Fruit fly (Drosophila melanogaster) whole organism, embryonic: ENCODE measurements around the gene CG31287.
A peak's percentile ranks its signal among the peaks of the same experiment; 100 is the strongest.

ENCODE experiments used
- Abd-B ChIP-seq: fragments of 200-800 bp; sonication (Bioruptor generic); optimal IDR thresholded peaks from 2 replicates; lab custom pipeline; 2018; ENCODE audit warnings: missing biosample characterization, mild to moderate bottlenecking, missing genetic modification characterization, moderate library complexity
- Atf-2 ChIP-seq: fragments of 200-800 bp; sonication (Bioruptor generic); optimal IDR thresholded peaks from 2 replicates; lab custom pipeline; 2016; ENCODE audit warnings: missing biosample characterization, missing genetic modification characterization
- BtbVII ChIP-seq: fragments of 200-800 bp; sonication (Bioruptor generic); optimal IDR thresholded peaks from 3 replicates; lab custom pipeline; 2017; ENCODE audit warnings: missing biosample characterization, mild to moderate bottlenecking, missing genetic modification characterization
- CG10543 ChIP-seq: fragments of 200-800 bp; sonication (Bioruptor generic); optimal IDR thresholded peaks from 3 replicates; lab custom pipeline; 2017; ENCODE audit warnings: missing biosample characterization, mild to moderate bottlenecking, missing genetic modification characterization, moderate library complexity
- CG1233 ChIP-seq: fragments of 200-800 bp; sonication (Bioruptor generic); optimal IDR thresholded peaks from 4 replicates; lab custom pipeline; 2018; ENCODE audit warnings: missing biosample characterization, mild to moderate bottlenecking, missing genetic modification characterization
- CG13624 ChIP-seq: fragments of 200-800 bp; sonication (Bioruptor generic); optimal IDR thresholded peaks from 2 replicates; lab custom pipeline; 2016; ENCODE audit warnings: missing biosample characterization, missing genetic modification characterization
- CG14710 ChIP-seq: fragments of 200-800 bp; sonication (Bioruptor generic); optimal IDR thresholded peaks from 3 replicates; lab custom pipeline; 2019; ENCODE audit warnings: missing biosample characterization, mild to moderate bottlenecking, missing genetic modification characterization, moderate library complexity
- CG1529 ChIP-seq: fragments of 200-800 bp; sonication (Bioruptor generic); optimal IDR thresholded peaks from 3 replicates; lab custom pipeline; 2018; ENCODE audit warnings: missing biosample characterization, missing genetic modification characterization
- CG15601 ChIP-seq: fragments of 200-800 bp; sonication (Bioruptor generic); optimal IDR thresholded peaks from 3 replicates; lab custom pipeline; 2019; ENCODE audit warnings: missing biosample characterization, mild to moderate bottlenecking, missing genetic modification characterization, moderate library complexity
- CG17612 ChIP-seq: fragments of 200-800 bp; sonication (Bioruptor generic); IDR thresholded peaks from 2 replicates; pipeline ENCODE4 v1.3.6; 2022; ENCODE audit warnings: missing biosample characterization, missing genetic modification characterization
- CG17912 ChIP-seq: fragments of 200-800 bp; sonication (Bioruptor generic); optimal IDR thresholded peaks from 2 replicates; lab custom pipeline; 2018; ENCODE audit warnings: missing biosample characterization, mild to moderate bottlenecking, missing genetic modification characterization
- CG2116 ChIP-seq: fragments of 200-800 bp; sonication (Bioruptor generic); optimal IDR thresholded peaks from 3 replicates; lab custom pipeline; 2018; ENCODE audit warnings: missing biosample characterization, mild to moderate bottlenecking, missing genetic modification characterization
- CG2875 ChIP-seq: fragments of 200-800 bp; sonication (Bioruptor generic); optimal IDR thresholded peaks from 2 replicates; lab custom pipeline; 2017; ENCODE audit warnings: missing biosample characterization, mild to moderate bottlenecking, missing genetic modification characterization, missing genetic modification reagents
- CG30403 ChIP-seq: fragments of 200-800 bp; sonication (Bioruptor generic); optimal IDR thresholded peaks from 3 replicates; lab custom pipeline; 2016; ENCODE audit warnings: missing biosample characterization, missing genetic modification characterization
- CG32772 ChIP-seq: fragments of 200-800 bp; sonication (Bioruptor generic); IDR thresholded peaks from 2 replicates; pipeline ENCODE4 v1.3.6; 2022; ENCODE audit warnings: missing biosample characterization, missing genetic modification characterization
- CG4617 ChIP-seq: fragments of 200-800 bp; sonication (Bioruptor generic); optimal IDR thresholded peaks from 3 replicates; lab custom pipeline; 2016; ENCODE audit warnings: missing biosample characterization, missing genetic modification characterization, borderline replicate concordance
- CG6765 ChIP-seq: fragments of 200-800 bp; sonication (Bioruptor generic); optimal IDR thresholded peaks from 3 replicates; lab custom pipeline; 2017; ENCODE audit warnings: missing biosample characterization, mild to moderate bottlenecking, missing genetic modification characterization
- CG7271 ChIP-seq: fragments of 200-800 bp; sonication (Bioruptor generic); optimal IDR thresholded peaks from 2 replicates; lab custom pipeline; 2018; ENCODE audit warnings: missing biosample characterization, mild to moderate bottlenecking, missing genetic modification characterization, moderate library complexity
- CG7357 ChIP-seq: fragments of 200-800 bp; sonication (Bioruptor generic); IDR thresholded peaks from 3 replicates; pipeline ENCODE4 v1.3.6; 2022; ENCODE audit warnings: missing biosample characterization, missing genetic modification characterization
- CG8765 ChIP-seq: fragments of 200-800 bp; sonication (Bioruptor generic); IDR thresholded peaks from 2 replicates; pipeline ENCODE4 v1.3.6; 2022; ENCODE audit warnings: missing biosample characterization, missing genetic modification characterization
- CG8944 ChIP-seq: fragments of 200-800 bp; sonication (Bioruptor generic); optimal IDR thresholded peaks from 3 replicates; lab custom pipeline; 2016; ENCODE audit warnings: missing biosample characterization, missing genetic modification characterization
- CG9932 ChIP-seq: fragments of 200-800 bp; sonication (Bioruptor generic); IDR thresholded peaks from 2 replicates; pipeline ENCODE4 v1.3.6; 2022; ENCODE audit warnings: missing biosample characterization, missing genetic modification characterization
- Dp ChIP-seq: fragments of 200-800 bp; sonication (Bioruptor generic); optimal IDR thresholded peaks from 2 replicates; lab custom pipeline; 2018; ENCODE audit warnings: missing biosample characterization, mild to moderate bottlenecking, missing genetic modification characterization, moderate library complexity
- Fer2 ChIP-seq: fragments of 200-800 bp; sonication (Bioruptor generic); optimal IDR thresholded peaks from 2 replicates; lab custom pipeline; 2018; ENCODE audit warnings: missing biosample characterization, mild to moderate bottlenecking, missing genetic modification characterization, moderate library complexity
- HHEX ChIP-seq: fragments of 200-800 bp; sonication (Bioruptor generic); optimal IDR thresholded peaks from 3 replicates; lab custom pipeline; 2017; ENCODE audit warnings: missing biosample characterization, mild to moderate bottlenecking, missing genetic modification characterization, missing genetic modification reagents
- Max ChIP-seq: fragments of 200-800 bp; sonication (Bioruptor generic); optimal IDR thresholded peaks from 2 replicates; lab custom pipeline; 2016; ENCODE audit warnings: missing biosample characterization, mild to moderate bottlenecking, missing genetic modification characterization
- NK7.1 ChIP-seq: fragments of 200-800 bp; sonication (Bioruptor generic); optimal IDR thresholded peaks from 3 replicates; lab custom pipeline; 2016; ENCODE audit warnings: missing biosample characterization, missing genetic modification characterization
- Nf-YA ChIP-seq: fragments of 200-800 bp; sonication (Bioruptor generic); IDR thresholded peaks from 2 replicates; pipeline ENCODE4 v1.3.6; 2022; ENCODE audit warnings: missing biosample characterization, missing genetic modification characterization
- Nf-YB ChIP-seq: fragments of 200-800 bp; sonication (Bioruptor generic); optimal IDR thresholded peaks from 3 replicates; lab custom pipeline; 2019; ENCODE audit warnings: missing biosample characterization, mild to moderate bottlenecking, missing genetic modification characterization, moderate library complexity
- Sox100B ChIP-seq: fragments of 200-800 bp; sonication (Bioruptor generic); optimal IDR thresholded peaks from 3 replicates; lab custom pipeline; 2018; ENCODE audit warnings: missing biosample characterization, mild to moderate bottlenecking, missing genetic modification characterization
- Sry-β ChIP-seq: fragments of 200-800 bp; sonication (Bioruptor generic); optimal IDR thresholded peaks from 2 replicates; lab custom pipeline; 2018; ENCODE audit warnings: missing biosample characterization, mild to moderate bottlenecking, missing genetic modification characterization, moderate library complexity
- Ssrp ChIP-seq: fragments of 200-800 bp; sonication (Bioruptor generic); optimal IDR thresholded peaks from 2 replicates; lab custom pipeline; 2018; ENCODE audit warnings: missing biosample characterization, mild to moderate bottlenecking, missing genetic modification characterization, moderate library complexity
- Tbp ChIP-seq: fragments of >200 bp; optimal IDR thresholded peaks from 2 replicates; lab custom pipeline; 2018; ENCODE audit warnings: missing biosample characterization, missing genetic modification characterization
- Xbp1 ChIP-seq: fragments of 200-800 bp; sonication (Bioruptor generic); optimal IDR thresholded peaks from 3 replicates; lab custom pipeline; 2016; ENCODE audit warnings: missing biosample characterization, mild to moderate bottlenecking, missing genetic modification characterization
- bcd ChIP-seq: fragments of 200-800 bp; sonication (Bioruptor generic); optimal IDR thresholded peaks from 2 replicates; lab custom pipeline; 2017; ENCODE audit warnings: missing biosample characterization, mild to moderate bottlenecking, missing genetic modification characterization
- bsh ChIP-seq, 2 experiments: fragments of 200-800 bp; sonication (Bioruptor generic); optimal IDR thresholded peaks; 2 replicates each; lab custom pipeline; 2017 to 2018; ENCODE audit warnings: mild to moderate bottlenecking in 2 of 2, missing biosample characterization in 2 of 2, missing genetic modification characterization in 2 of 2, moderate library complexity in 1 of 2
- ci ChIP-seq: fragments of 200-800 bp; sonication (Bioruptor generic); IDR thresholded peaks from 3 replicates; pipeline ENCODE4 v1.3.6; 2022; ENCODE audit warnings: missing biosample characterization, missing genetic modification characterization
- ems ChIP-seq: fragments of 200-800 bp; sonication (Bioruptor generic); optimal IDR thresholded peaks from 3 replicates; lab custom pipeline; 2016; ENCODE audit warnings: missing biosample characterization, missing genetic modification characterization
- fd3F ChIP-seq: fragments of 200-800 bp; sonication (Bioruptor generic); optimal IDR thresholded peaks from 2 replicates; lab custom pipeline; 2018; ENCODE audit warnings: missing biosample characterization, mild to moderate bottlenecking, missing genetic modification characterization, moderate library complexity
- gem ChIP-seq: fragments of 200-800 bp; sonication (Bioruptor generic); optimal IDR thresholded peaks from 2 replicates; lab custom pipeline; 2019; ENCODE audit warnings: missing biosample characterization, mild to moderate bottlenecking, missing genetic modification characterization, moderate library complexity
- gsb-n ChIP-seq: fragments of 200-800 bp; sonication (Bioruptor generic); optimal IDR thresholded peaks from 3 replicates; lab custom pipeline; 2018; ENCODE audit warnings: missing biosample characterization, mild to moderate bottlenecking, missing genetic modification characterization
- hkb ChIP-seq, 2 experiments: fragments of 200-800 bp in 1 of 2; fragments of >200 bp in 1 of 2; sonication (Bioruptor generic) in 1 of 2; IDR thresholded peaks in 1 of 2; optimal IDR thresholded peaks in 1 of 2; 2 replicates each; pipeline versions ENCODE4 v1.3.6 to Lab custom; 2017 to 2022; ENCODE audit warnings: missing biosample characterization in 1 of 2, missing genetic modification characterization in 1 of 2
- kni ChIP-seq: fragments of 200-800 bp; sonication (Bioruptor generic); optimal IDR thresholded peaks from 3 replicates; lab custom pipeline; 2017; ENCODE audit warnings: mild to moderate bottlenecking, missing biosample characterization, missing genetic modification reagents, missing genetic modification characterization
- lilli ChIP-seq: fragments of 200-800 bp; sonication (Bioruptor generic); optimal IDR thresholded peaks from 3 replicates; lab custom pipeline; 2016; ENCODE audit warnings: missing biosample characterization, missing genetic modification characterization
- lola ChIP-seq, 3 experiments: fragments of >200 bp in 2 of 3; fragments of 200-800 bp in 1 of 3; sonication (Bioruptor generic) in 1 of 3; optimal IDR thresholded peaks; 2 replicates each; lab custom pipeline; 2017 to 2019; ENCODE audit warnings: missing biosample characterization in 3 of 3, missing genetic modification characterization in 3 of 3, mild to moderate bottlenecking in 1 of 3, moderate library complexity in 1 of 3
- psq ChIP-seq: fragments of 200-800 bp; sonication (Bioruptor generic); optimal IDR thresholded peaks from 2 replicates; lab custom pipeline; 2017; ENCODE audit warnings: missing biosample characterization, missing genetic modification characterization
- sug ChIP-seq: fragments of 200-800 bp; optimal IDR thresholded peaks from 2 replicates; lab custom pipeline; 2019; ENCODE audit warnings: missing biosample characterization, mild to moderate bottlenecking, missing genetic modification characterization, moderate library complexity
- ttk ChIP-seq: fragments of 200-800 bp; sonication (Bioruptor generic); IDR thresholded peaks from 2 replicates; pipeline ENCODE4 v2.1.2; 2022; ENCODE audit warnings: missing biosample characterization, missing genetic modification characterization
- usp ChIP-seq: fragments of >200 bp; optimal IDR thresholded peaks from 2 replicates; lab custom pipeline; 2017; ENCODE audit warnings: missing biosample characterization, missing genetic modification characterization
- zen ChIP-seq: fragments of 200-800 bp; sonication (Bioruptor generic); optimal IDR thresholded peaks from 3 replicates; lab custom pipeline; 2018; ENCODE audit warnings: missing biosample characterization, mild to moderate bottlenecking, missing genetic modification characterization, moderate library complexity

Gene CG31287

DNA sequence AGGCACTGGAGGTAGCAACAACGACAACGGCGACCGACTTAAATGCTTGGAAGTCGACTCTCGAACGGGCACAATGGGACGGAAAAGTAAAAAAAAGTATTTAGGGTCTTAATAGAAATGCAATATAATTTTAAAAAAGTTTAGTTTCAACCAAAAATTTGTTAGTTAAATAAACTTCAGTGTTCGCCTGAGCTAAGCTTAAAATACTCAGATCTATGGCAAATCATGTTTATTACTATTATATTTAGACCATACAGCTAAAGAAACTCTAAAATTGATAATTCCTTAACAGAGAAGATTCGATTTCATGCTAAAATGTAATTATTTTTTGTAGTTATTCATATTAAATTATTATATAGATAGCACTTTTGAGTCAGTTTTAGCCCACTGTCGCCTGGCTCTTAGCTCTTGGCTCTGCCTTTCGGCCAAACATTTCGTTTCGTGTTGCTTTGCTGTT is 50.3 kb downstream of the CG31287 start (continued):
- TF ChIP-seq psq, result peak; percentile 34
- no peak for TF ChIP-seq hkb (optimal IDR thresholded peaks at IDR 0.05; lab: Kevin White, UChicago)
- no peak for TF ChIP-seq hkb (GFP tag; IDR thresholded peaks at IDR 0.05; lab: Robert Waterston, UW)
- TF ChIP-seq bsh (GFP tag; optimal IDR thresholded peaks at IDR 0.05; lab: Kevin White, UChicago), result peak; percentile 24 to 72
- peak; percentile 93 for TF ChIP-seq Sox100B
- peak; percentile 18 for TF ChIP-seq CG4617 (GFP tag; lab: Kevin White, UChicago)
- peak; percentile 59 for TF ChIP-seq Max (GFP tag; lab: Kevin White, UChicago)
- peak; percentile 18 for TF ChIP-seq lilli
- no peak for TF ChIP-seq ci
- TF ChIP-seq CG13624 (GFP tag; lab: Kevin White, UChicago), result no peak
- TF ChIP-seq CG8765 (GFP tag; lab: Robert Waterston, UW), result no peak
- peak; percentile 80 for TF ChIP-seq HHEX (GFP tag; lab: Kevin White, UChicago)
- TF ChIP-seq BtbVII (GFP tag; lab: Kevin White, UChicago), result peak; percentile 86
- TF ChIP-seq CG14710 (tag; lab: Kevin White, UChicago), result peak; percentile 76
- no peak for TF ChIP-seq CG7271 (tag; lab: Kevin White, UChicago)
- TF ChIP-seq Xbp1 (GFP tag; lab: Kevin White, UChicago), result peak; percentile 70
- TF ChIP-seq sug (tag; lab: Kevin White, UChicago), result peak; percentile 70
- TF ChIP-seq CG2116 (GFP tag; lab: Kevin White, UChicago), result peak; percentile 34
- peak; percentile 55 for TF ChIP-seq Fer2 (tag; lab: Kevin White, UChicago)
- peak; percentile 74 for TF ChIP-seq Abd-B
- no peak for TF ChIP-seq usp
- TF ChIP-seq CG17612 (GFP tag; lab: Robert Waterston, UW), result no peak
- TF ChIP-seq CG9932, result no peak
- TF ChIP-seq zen (tag; lab: Kevin White, UChicago), result peak; percentile 49
- TF ChIP-seq gsb-n (tag; lab: Kevin White, UChicago), result peak; percentile 50
- TF ChIP-seq ttk (GFP tag; lab: Robert Waterston, UW), result no peak
- TF ChIP-seq Ssrp (tag; lab: Kevin White, UChicago), result peak; percentile 82
- no peak for TF ChIP-seq NK7.1 (GFP tag; lab: Kevin White, UChicago)
- TF ChIP-seq CG7357, result peak; percentile 45; the same call in 1 of the 3 replicates
- no peak for TF ChIP-seq CG17912
- no peak for TF ChIP-seq kni (GFP tag; lab: Kevin White, UChicago)
- TF ChIP-seq CG2875 (GFP tag; lab: Kevin White, UChicago), result peak; percentile 59
- peak; percentile 18 for TF ChIP-seq Sry-β (GFP tag; lab: Kevin White, UChicago)
- TF ChIP-seq CG6765 (GFP tag; lab: Kevin White, UChicago), result peak; percentile 73
- peak; percentile 91 for TF ChIP-seq gem (tag; lab: Kevin White, UChicago)
- TF ChIP-seq Nf-YA (GFP tag; lab: Robert Waterston, UW), result no peak
- TF ChIP-seq Dp (GFP tag; lab: Kevin White, UChicago), result no peak
- no peak for TF ChIP-seq CG10543 (GFP tag; lab: Kevin White, UChicago)
- no peak for TF ChIP-seq Tbp (GFP tag; lab: Kevin White, UChicago)
- no peak for TF ChIP-seq Atf-2 (GFP tag; lab: Kevin White, UChicago)
- TF ChIP-seq Nf-YB (GFP tag; lab: Kevin White, UChicago), result peak; percentile 69
- peak; percentile 76 for TF ChIP-seq CG15601 (tag; lab: Kevin White, UChicago)
- TF ChIP-seq CG1233 (GFP tag; lab: Kevin White, UChicago), result peak; percentile 81
- TF ChIP-seq CG32772, result no peak
- TF ChIP-seq CG30403 (GFP tag; lab: Kevin White, UChicago), result peak; percentile 89
- TF ChIP-seq fd3F (GFP tag; lab: Kevin White, UChicago), result peak; percentile 57
- TF ChIP-seq lola (GFP tag; optimal IDR thresholded peaks at IDR 0.05; lab: Kevin White, UChicago), result peak in 1 of 3 experiments; percentile 87
- TF ChIP-seq CG8944 (GFP tag; lab: Kevin White, UChicago), result no peak
- TF ChIP-seq bcd (GFP tag; lab: Kevin White, UChicago), result peak; percentile 83
- no peak for TF ChIP-seq ems (GFP tag; lab: Kevin White, UChicago)
- peak; percentile 67 for TF ChIP-seq CG1529 (GFP tag; lab: Kevin White, UChicago)
